Fruit fly (Drosophila melanogaster): ENCODE data around the gene CG17328.

Gene CG17328

dm6 chr2L:16315027-16315426 lies 15.3 kb downstream of the CG17328 start (continued):
- peak; percentile 31 for TF ChIP-seq Ets96B (tag; optimal IDR thresholded peaks at IDR 0.05)
- TF ChIP-seq OdsH (GFP tag; optimal IDR thresholded peaks at IDR 0.05): no peak
- no peak for TF ChIP-seq CG9139 (GFP tag; optimal IDR thresholded peaks at IDR 0.05)
- TF ChIP-seq CG10669 (GFP tag; optimal IDR thresholded peaks at IDR 0.05): no peak
- TF ChIP-seq topi (GFP tag; optimal IDR thresholded peaks at IDR 0.05): no peak
- TF ChIP-seq Sox14 (GFP tag; optimal IDR thresholded peaks at IDR 0.05): peak; percentile 77
- TF ChIP-seq Met (GFP tag; optimal IDR thresholded peaks at IDR 0.05): no peak
- TF ChIP-seq Ets21C (GFP tag; optimal IDR thresholded peaks at IDR 0.05): no peak
- peak; percentile 38 for TF ChIP-seq Eip93F (GFP tag; optimal IDR thresholded peaks at IDR 0.05)
- no peak for TF ChIP-seq esn (GFP tag; optimal IDR thresholded peaks at IDR 0.05)
- no peak for TF ChIP-seq lz (GFP tag; optimal IDR thresholded peaks at IDR 0.05)
- no peak for TF ChIP-seq Gug (GFP tag; IDR thresholded peaks at IDR 0.05)
- TF ChIP-seq fd85E (GFP tag; optimal IDR thresholded peaks at IDR 0.05): no peak
- no peak for TF ChIP-seq acj6 (GFP tag; optimal IDR thresholded peaks at IDR 0.05)
- TF ChIP-seq Lpt (GFP tag; optimal IDR thresholded peaks at IDR 0.05): no peak
- TF ChIP-seq CG3032 (tag; optimal IDR thresholded peaks at IDR 0.05): peak; percentile 10
- no peak for TF ChIP-seq CG11762 (GFP tag; optimal IDR thresholded peaks at IDR 0.05; ENCODE audit: insufficient read depth)
- TF ChIP-seq dac (GFP tag; optimal IDR thresholded peaks at IDR 0.05): no peak
- no peak for TF ChIP-seq CG6276 (GFP tag; optimal IDR thresholded peaks at IDR 0.05)
- TF ChIP-seq CG31627 (GFP tag; optimal IDR thresholded peaks at IDR 0.05): no peak
- TF ChIP-seq CG11902 (GFP tag; optimal IDR thresholded peaks at IDR 0.05): no peak
- TF ChIP-seq CG8319 (GFP tag; optimal IDR thresholded peaks at IDR 0.05): no peak
- no peak for TF ChIP-seq CG15336 (GFP tag; IDR thresholded peaks at IDR 0.05)
- no peak for TF ChIP-seq CG7368 (GFP tag; optimal IDR thresholded peaks at IDR 0.05)

- TF ChIP-seq CG10669 (GFP tag; optimal IDR thresholded peaks at IDR 0.05) (no peak), fkh (GFP tag; optimal IDR thresholded peaks at IDR 0.05) (peak; percentile 14)
Observed at dm6 chr2L:16315844-16316243, 16.1 kb downstream of the CG17328 start.

- TF ChIP-seq Met (GFP tag; optimal IDR thresholded peaks at IDR 0.05) (no peak), CG6163 (GFP tag; IDR thresholded peaks at IDR 0.05) (no peak), lz (GFP tag; optimal IDR thresholded peaks at IDR 0.05) (no peak), Sox14 (GFP tag; optimal IDR thresholded peaks at IDR 0.05) (no peak), CG8319 (GFP tag; optimal IDR thresholded peaks at IDR 0.05) (no peak), CG1621 (tag; optimal IDR thresholded peaks at IDR 0.05) (no peak)
Observed at dm6 chr2L:16316410-16316809, 16.7 kb downstream of the CG17328 start.

- TF ChIP-seq topi (GFP tag; optimal IDR thresholded peaks at IDR 0.05) (no peak), fkh (GFP tag; optimal IDR thresholded peaks at IDR 0.05) (peak; percentile 50)
Observed at dm6 chr2L:16317131-16317530, 17.4 kb downstream of the CG17328 start.

- TF ChIP-seq eg (GFP tag; IDR thresholded peaks at IDR 0.05) (0 out of 3 replicates have a peak, but pooled peaks have one; percentile 15), Eip78C (GFP tag) (peak; percentile 54), fkh (GFP tag; optimal IDR thresholded peaks at IDR 0.05) (peak; percentile 48), Lpt (GFP tag; optimal IDR thresholded peaks at IDR 0.05) (no peak)
Observed at dm6 chr2L:16317777-16318610, 18.3 kb downstream of the CG17328 start.

dm6 chr2L:16319743-16320142 lies 20.0 kb downstream of the CG17328 start:
- no peak for TF ChIP-seq Hr38 (GFP tag; optimal IDR thresholded peaks at IDR 0.05)
- no peak for TF ChIP-seq ss (GFP tag; optimal IDR thresholded peaks at IDR 0.05)
- peak; percentile 67 for TF ChIP-seq vri (GFP tag; optimal IDR thresholded peaks at IDR 0.05)
- TF ChIP-seq CG6854 (GFP tag; optimal IDR thresholded peaks at IDR 0.05): no peak
- no peak for TF ChIP-seq net (GFP tag; optimal IDR thresholded peaks at IDR 0.05)
- no peak for TF ChIP-seq CG8319 (GFP tag; optimal IDR thresholded peaks at IDR 0.05)
- no peak for TF ChIP-seq CG6276 (GFP tag; optimal IDR thresholded peaks at IDR 0.05)
- no peak for TF ChIP-seq CG4318 (GFP tag; optimal IDR thresholded peaks at IDR 0.05)
- TF ChIP-seq cyc (GFP tag; optimal IDR thresholded peaks at IDR 0.05): no peak
- no peak for TF ChIP-seq Lpt (GFP tag; optimal IDR thresholded peaks at IDR 0.05)
- no peak for TF ChIP-seq acj6 (GFP tag; optimal IDR thresholded peaks at IDR 0.05)
- TF ChIP-seq CG6792 (GFP tag; optimal IDR thresholded peaks at IDR 0.05): no peak
- TF ChIP-seq OdsH (GFP tag; optimal IDR thresholded peaks at IDR 0.05): no peak
- TF ChIP-seq Ets21C (GFP tag; optimal IDR thresholded peaks at IDR 0.05): no peak
- TF ChIP-seq CG10669 (GFP tag; optimal IDR thresholded peaks at IDR 0.05): no peak
- no peak for TF ChIP-seq CG8119 (GFP tag; IDR thresholded peaks at IDR 0.05)
- TF ChIP-seq CG6163 (GFP tag; IDR thresholded peaks at IDR 0.05): no peak
- no peak for TF ChIP-seq CG11294 (GFP tag; IDR thresholded peaks at IDR 0.05)
- TF ChIP-seq CG9139 (GFP tag; optimal IDR thresholded peaks at IDR 0.05): no peak
- TF ChIP-seq CG31627 (GFP tag; optimal IDR thresholded peaks at IDR 0.05): no peak
- no peak for TF ChIP-seq lz (GFP tag; optimal IDR thresholded peaks at IDR 0.05)
- TF ChIP-seq svp (GFP tag): peak; percentile 75
- no peak for TF ChIP-seq CG15336 (GFP tag; IDR thresholded peaks at IDR 0.05)
